Worm (Caenorhabditis elegans) whole organism, midembryonic: Measurements from ENCODE around the gene B0564.2.

ENCODE experiments used
- T22C8.4 ChIP-seq: fragments of 200-800 bp; sonication (Bioruptor generic); IDR thresholded peaks from 2 replicates; pipeline ENCODE4 v1.3.6; 2022; ENCODE audit warnings: missing genetic modification characterization, missing compliant biosample characterization
- flt-1 ChIP-seq: fragments of 200-800 bp; sonication (Bioruptor generic); IDR thresholded peaks from 2 replicates; pipeline ENCODE4 v1.3.6; 2022; ENCODE audit warnings: missing genetic modification characterization, missing compliant biosample characterization
- klf-2 ChIP-seq: fragments of 200-800 bp; sonication (Bioruptor generic); conservative IDR thresholded peaks from 2 replicates; pipeline ENCODE4 v1.3.6; 2022; ENCODE audit warnings: missing genetic modification reagents, missing genetic modification characterization, missing compliant biosample characterization
- med-1 ChIP-seq: sonication (generic microtip); optimal IDR thresholded peaks from 2 replicates; lab custom pipeline; 2017; ENCODE audit warnings: missing genetic modification characterization, mild to moderate bottlenecking, missing compliant biosample characterization, antibody characterized with exemption, missing genetic modification reagents; ENCODE audit not compliant: insufficient read depth
- ztf-23 ChIP-seq: fragments of 200-800 bp; sonication (Bioruptor generic); IDR thresholded peaks from 2 replicates; pipeline ENCODE4 v1.3.6; 2022; ENCODE audit warnings: missing genetic modification reagents, missing genetic modification characterization, missing compliant biosample characterization
- ztf-29 ChIP-seq: fragments of 200-800 bp; sonication (Bioruptor generic); IDR thresholded peaks from 2 replicates; pipeline ENCODE4 v1.3.6; 2022; ENCODE audit warnings: missing genetic modification reagents, missing genetic modification characterization, missing compliant biosample characterization

- TF ChIP-seq flt-1 (GFP tag; lab: Robert Waterston, UW) (no peak), T22C8.4 (GFP tag; lab: Robert Waterston, UW) (no peak), klf-2 (GFP tag; lab: Robert Waterston, UW) (no peak), ztf-29 (GFP tag; lab: Robert Waterston, UW) (no peak), med-1 (no peak), ztf-23 (GFP tag; lab: Robert Waterston, UW) (no peak)
Observed at ce11 chrIV:13066044-13066443, 41.4 kb upstream of the B0564.2 start.
